Fruit fly (Drosophila melanogaster): ENCODE measurements around the gene zuc.

Gene zuc

DNA sequence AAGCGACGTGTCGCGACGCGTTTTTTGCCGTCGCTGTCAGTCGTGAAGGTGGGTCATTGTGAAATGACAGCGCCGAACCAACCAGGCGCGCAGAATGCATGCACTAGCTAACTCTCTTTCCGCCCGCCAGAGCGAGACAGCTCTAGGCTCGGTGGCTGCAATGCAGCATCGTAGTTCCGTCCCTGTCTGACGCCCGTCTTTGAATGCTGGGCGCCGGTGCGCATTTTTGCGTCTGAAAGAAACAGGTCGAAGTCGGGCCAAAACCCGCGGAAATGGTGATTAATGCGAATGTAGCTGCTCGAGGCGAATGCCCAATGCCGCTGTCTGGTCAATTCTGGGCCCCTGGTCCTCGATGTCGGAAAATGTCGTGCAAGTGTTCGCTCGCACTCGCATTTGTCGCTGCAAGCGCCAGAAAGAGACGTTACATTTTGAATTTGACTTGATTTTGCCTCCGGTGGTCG is 17.7 kb upstream of the zuc start (continued):
- TF ChIP-seq CG6808 (GFP tag; optimal IDR thresholded peaks at IDR 0.05) (peak; percentile 82), Sox102F (GFP tag; optimal IDR thresholded peaks at IDR 0.05) (peak; percentile 68), CG15336 (GFP tag; IDR thresholded peaks at IDR 0.05) (no peak), dac (GFP tag; optimal IDR thresholded peaks at IDR 0.05) (peak; percentile 42), pdm3 (GFP tag; optimal IDR thresholded peaks at IDR 0.05) (peak; percentile 67), CG16779 (tag; optimal IDR thresholded peaks at IDR 0.05) (peak; percentile 54), Sox14 (GFP tag; optimal IDR thresholded peaks at IDR 0.05) (peak; percentile 80), Hr39 (GFP tag; optimal IDR thresholded peaks at IDR 0.05) (no peak), cyc (GFP tag; optimal IDR thresholded peaks at IDR 0.05) (peak; percentile 35), Eip75B (GFP tag; optimal IDR thresholded peaks at IDR 0.05) (peak; percentile 74), CG10631 (GFP tag; optimal IDR thresholded peaks at IDR 0.05) (no peak), Sox15 (GFP tag; optimal IDR thresholded peaks at IDR 0.05) (no peak), CG3919 (GFP tag; optimal IDR thresholded peaks at IDR 0.05) (peak; percentile 66), CG6163 (GFP tag; IDR thresholded peaks at IDR 0.05) (no peak), Met (GFP tag; optimal IDR thresholded peaks at IDR 0.05) (peak; percentile 57), Smox (GFP tag; optimal IDR thresholded peaks at IDR 0.05) (peak; percentile 66), ss (GFP tag; optimal IDR thresholded peaks at IDR 0.05) (peak; percentile 86), svp (GFP tag) (peak; percentile 99), CG10669 (GFP tag; optimal IDR thresholded peaks at IDR 0.05) (peak; percentile 66), CG31627 (GFP tag; optimal IDR thresholded peaks at IDR 0.05) (peak; percentile 23), topi (GFP tag; optimal IDR thresholded peaks at IDR 0.05) (peak; percentile 76), CG11762 (GFP tag; optimal IDR thresholded peaks at IDR 0.05; ENCODE audit: insufficient read depth) (no peak), esn (GFP tag; optimal IDR thresholded peaks at IDR 0.05) (peak; percentile 53), Eip78C (GFP tag) (peak; percentile 91), spab (GFP tag; optimal IDR thresholded peaks at IDR 0.05) (peak; percentile 73), eg (GFP tag; IDR thresholded peaks at IDR 0.05) (no peak), CG11902 (GFP tag; optimal IDR thresholded peaks at IDR 0.05) (no peak), Hr4 (GFP tag; optimal IDR thresholded peaks at IDR 0.05) (peak; percentile 80), Blimp-1 (GFP tag; optimal IDR thresholded peaks at IDR 0.05) (peak; percentile 53), fd85E (GFP tag; optimal IDR thresholded peaks at IDR 0.05) (peak; percentile 78), net (GFP tag; optimal IDR thresholded peaks at IDR 0.05) (peak; percentile 75), Hr38 (GFP tag; optimal IDR thresholded peaks at IDR 0.05) (no peak), Eip93F (GFP tag; optimal IDR thresholded peaks at IDR 0.05) (no peak)

DNA sequence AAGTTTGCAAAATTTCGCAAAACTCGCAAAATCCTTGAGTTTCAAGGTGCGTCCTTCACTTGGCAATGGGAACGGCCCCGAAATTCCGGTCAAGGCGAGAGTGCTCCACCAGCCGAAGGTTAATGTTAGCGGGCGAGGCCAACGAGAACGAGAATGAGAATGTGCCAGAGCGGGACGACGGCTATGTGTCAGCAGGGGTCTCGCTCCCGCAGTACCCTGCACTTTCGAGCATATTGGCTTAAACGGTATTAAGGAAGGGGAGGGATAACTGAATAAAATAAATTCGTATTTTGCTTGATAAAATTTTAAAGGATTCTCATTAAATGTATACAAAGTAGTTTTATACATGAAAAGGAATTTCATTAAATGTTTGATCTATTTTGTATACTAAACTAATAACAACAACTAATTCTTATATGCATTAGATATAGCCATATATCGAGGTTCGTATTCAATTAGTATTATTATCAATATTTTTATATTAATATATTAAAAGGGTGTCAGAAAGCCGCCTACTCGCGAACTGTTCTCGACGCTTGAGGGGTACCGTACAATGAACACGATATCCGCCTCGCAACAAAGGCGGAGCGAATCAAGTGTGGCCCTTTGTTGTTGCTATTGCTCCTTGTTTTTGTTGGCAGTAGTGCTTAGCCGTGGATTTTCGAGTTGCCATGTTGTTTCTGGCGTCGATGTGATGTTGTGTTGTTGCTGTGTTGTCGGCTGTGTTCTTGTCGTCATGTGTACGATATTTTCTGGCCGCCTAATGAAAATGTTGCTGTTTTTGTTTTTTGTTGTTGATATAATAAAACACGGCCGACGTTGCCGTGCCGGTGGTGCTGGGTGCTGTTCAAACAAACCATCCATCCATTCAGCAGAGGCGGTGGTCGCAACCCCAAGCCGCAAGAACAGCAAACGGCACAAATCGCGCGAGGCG is 17.0 kb upstream of the zuc start:
- TF ChIP-seq CG8632 (GFP tag; optimal IDR thresholded peaks at IDR 0.05): peak; percentile 92
- peak; percentile 81 for TF ChIP-seq fd59A (GFP tag; optimal IDR thresholded peaks at IDR 0.05)
- peak; percentile 97 for TF ChIP-seq fkh (GFP tag; optimal IDR thresholded peaks at IDR 0.05)
- TF ChIP-seq Eip75B (GFP tag; optimal IDR thresholded peaks at IDR 0.05): peak; percentile 90
- TF ChIP-seq CG9139 (GFP tag; optimal IDR thresholded peaks at IDR 0.05): peak; percentile 87
- no peak for TF ChIP-seq Hr38 (GFP tag; optimal IDR thresholded peaks at IDR 0.05)
- peak; percentile 59 for TF ChIP-seq Ets21C (GFP tag; optimal IDR thresholded peaks at IDR 0.05)
- TF ChIP-seq CG11902 (GFP tag; optimal IDR thresholded peaks at IDR 0.05): peak; percentile 87
- TF ChIP-seq CG11294 (GFP tag; IDR thresholded peaks at IDR 0.05): no peak
- TF ChIP-seq CG3919 (GFP tag; optimal IDR thresholded peaks at IDR 0.05): peak; percentile 83
- peak; percentile 83 for TF ChIP-seq CG6276 (GFP tag; optimal IDR thresholded peaks at IDR 0.05)
- TF ChIP-seq Eip93F (GFP tag; optimal IDR thresholded peaks at IDR 0.05): no peak
- peak; percentile 93 for TF ChIP-seq CG10631 (GFP tag; optimal IDR thresholded peaks at IDR 0.05)
- TF ChIP-seq CG34406 (GFP tag; optimal IDR thresholded peaks at IDR 0.05): peak; percentile 91
- peak; percentile 74 for TF ChIP-seq Met (GFP tag; optimal IDR thresholded peaks at IDR 0.05)
- no peak for TF ChIP-seq CG8119 (GFP tag; IDR thresholded peaks at IDR 0.05)
- peak; percentile 78 for TF ChIP-seq pdm3 (GFP tag; optimal IDR thresholded peaks at IDR 0.05)
- peak; percentile 24 to 94 for TF ChIP-seq salr (GFP tag; optimal IDR thresholded peaks at IDR 0.05)
- TF ChIP-seq lz (GFP tag; optimal IDR thresholded peaks at IDR 0.05): peak; percentile 77
- TF ChIP-seq achi (GFP tag; optimal IDR thresholded peaks at IDR 0.05): peak; percentile 89
- peak; percentile 98 for TF ChIP-seq svp (GFP tag)
- peak; percentile 81 for TF ChIP-seq CG7368 (GFP tag; optimal IDR thresholded peaks at IDR 0.05)
- TF ChIP-seq Sox15 (GFP tag; optimal IDR thresholded peaks at IDR 0.05): peak; percentile 78
- peak; percentile 76 for TF ChIP-seq CG8319 (GFP tag; optimal IDR thresholded peaks at IDR 0.05)
- peak; percentile 86 for TF ChIP-seq CG4318 (GFP tag; optimal IDR thresholded peaks at IDR 0.05)
- TF ChIP-seq Gug (GFP tag; IDR thresholded peaks at IDR 0.05): no peak

Measured in whole organism, prepupa.